Worm (Caenorhabditis elegans): ENCODE results near the gene lec-9.
A peak's percentile ranks its signal among the peaks of the same experiment; 100 is the strongest.

lec-9 gene

DNA sequence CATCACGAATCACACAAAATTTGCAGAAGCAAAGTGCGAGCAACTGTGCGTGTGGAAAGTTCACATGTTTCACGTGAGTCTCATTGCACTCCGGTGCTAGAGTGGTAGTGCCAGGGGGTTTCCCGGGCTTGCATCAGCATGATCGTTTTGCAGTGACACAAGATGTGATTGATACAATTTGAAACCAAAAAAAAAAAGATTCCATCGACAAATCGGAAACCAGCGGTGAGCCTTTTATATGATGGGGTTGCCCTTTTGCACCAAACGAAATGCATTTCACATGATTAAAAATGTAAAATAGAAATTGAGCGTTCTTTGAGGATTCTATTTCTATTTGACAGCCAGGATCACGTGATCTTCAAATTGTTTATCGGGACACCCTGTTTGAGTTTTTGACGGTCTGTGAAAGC, 36.0 kb downstream of the lec-9 start (continued):
- TF ChIP-seq lsl-1 (GFP tag; optimal IDR thresholded peaks at IDR 0.05) = no peak
- no peak for TF ChIP-seq snpc-1.1 (tag; optimal IDR thresholded peaks at IDR 0.05; ENCODE audit: insufficient read depth)
- no peak for TF ChIP-seq egl-18 (GFP tag; IDR thresholded peaks at IDR 0.05)
- no peak for TF ChIP-seq B0019.2 (GFP tag; conservative IDR thresholded peaks at IDR 0.05)
- no peak for TF ChIP-seq hsf-1 (GFP tag; IDR thresholded peaks at IDR 0.05)
- TF ChIP-seq let-526 (GFP tag; IDR thresholded peaks at IDR 0.05) = no peak
- no peak for TF ChIP-seq ztf-3 (GFP tag; optimal IDR thresholded peaks at IDR 0.05)
- TF ChIP-seq nhr-90 (tag; optimal IDR thresholded peaks at IDR 0.05) = peak; percentile 26
- no peak for TF ChIP-seq egl-44 (GFP tag; IDR thresholded peaks at IDR 0.05)
- no peak for TF ChIP-seq die-1 (tag; optimal IDR thresholded peaks at IDR 0.05)
- no peak for TF ChIP-seq lsy-27 (tag; optimal IDR thresholded peaks at IDR 0.05; ENCODE audit: borderline replicate concordance, insufficient read depth)
- no peak for TF ChIP-seq Y53F4B.3 (GFP tag; IDR thresholded peaks at IDR 0.05)
- TF ChIP-seq snpc-3.4 (tag; optimal IDR thresholded peaks at IDR 0.05) = no peak
- peak; percentile 15 for TF ChIP-seq attf-5 (GFP tag; optimal IDR thresholded peaks at IDR 0.05)
- TF ChIP-seq nfya-2 (GFP tag; IDR thresholded peaks at IDR 0.05) = no peak
- no peak for TF ChIP-seq ceh-27 (GFP tag; optimal IDR thresholded peaks at IDR 0.05)
- TF ChIP-seq attf-3 (GFP tag; conservative IDR thresholded peaks at IDR 0.05) = no peak
- no peak for TF ChIP-seq aptf-3 (GFP tag; IDR thresholded peaks at IDR 0.05)
- TF ChIP-seq ets-4 (GFP tag; optimal IDR thresholded peaks at IDR 0.05) = no peak
- TF ChIP-seq lin-40 (tag; optimal IDR thresholded peaks at IDR 0.05) = peak; percentile 57
- TF ChIP-seq B0035.1 (tag; optimal IDR thresholded peaks at IDR 0.05) = no peak
- TF ChIP-seq madf-6 (GFP tag; IDR thresholded peaks at IDR 0.05) = no peak
- TF ChIP-seq efl-1 (GFP tag; optimal IDR thresholded peaks at IDR 0.05) = no peak
- TF ChIP-seq ama-1 (optimal IDR thresholded peaks at IDR 0.05) = no peak
- TF ChIP-seq ama-1 (GFP tag; optimal IDR thresholded peaks at IDR 0.05) = no peak
- TF ChIP-seq C17E4.6 (GFP tag; IDR thresholded peaks at IDR 0.05) = no peak
- TF ChIP-seq cebp-1 (GFP tag; IDR thresholded peaks at IDR 0.05) = no peak
- TF ChIP-seq cebp-1 (tag; optimal IDR thresholded peaks at IDR 0.05) = no peak
- no peak for TF ChIP-seq ztf-25 (GFP tag; IDR thresholded peaks at IDR 0.05)
- no peak for TF ChIP-seq mes-4 (tag; optimal IDR thresholded peaks at IDR 0.05)
- 0 out of 2 replicates have a peak, but pooled peaks have one; percentile 25 for TF ChIP-seq pbrm-1 (GFP tag; IDR thresholded peaks at IDR 0.05)
- TF ChIP-seq F57A8.1 (GFP tag; optimal IDR thresholded peaks at IDR 0.05) = no peak
- TF ChIP-seq somi-1 (GFP tag; optimal IDR thresholded peaks at IDR 0.05) = peak; percentile 46
- TF ChIP-seq nfya-1 (tag; optimal IDR thresholded peaks at IDR 0.05; ENCODE audit: borderline replicate concordance, insufficient read depth) = no peak
- TF ChIP-seq F10E7.11 (tag; optimal IDR thresholded peaks at IDR 0.05) = no peak
- TF ChIP-seq tlf-1 (GFP tag; optimal IDR thresholded peaks at IDR 0.05) = no peak
- TF ChIP-seq athp-1 (tag; optimal IDR thresholded peaks at IDR 0.05) = no peak
- TF ChIP-seq ceh-100 (GFP tag; IDR thresholded peaks at IDR 0.05) = no peak
- no peak for TF ChIP-seq lir-1 (GFP tag; conservative IDR thresholded peaks at IDR 0.05)
- TF ChIP-seq zfh-2 (GFP tag; conservative IDR thresholded peaks at IDR 0.05) = no peak
- TF ChIP-seq T26A5.8 (tag; optimal IDR thresholded peaks at IDR 0.05) = no peak
- TF ChIP-seq rec-8 (tag; optimal IDR thresholded peaks at IDR 0.05) = no peak
- no peak for TF ChIP-seq Y67H2A.10 (GFP tag; conservative IDR thresholded peaks at IDR 0.05)
- TF ChIP-seq pha-4 (tag; optimal IDR thresholded peaks at IDR 0.05) = no peak
- TF ChIP-seq atf-7 (tag; optimal IDR thresholded peaks at IDR 0.05) = peak; percentile 86
- no peak for TF ChIP-seq T07F8.4 (tag; optimal IDR thresholded peaks at IDR 0.05)
- TF ChIP-seq nhr-179 (tag; optimal IDR thresholded peaks at IDR 0.05) = no peak
- TF ChIP-seq ztf-6 (GFP tag; IDR thresholded peaks at IDR 0.05) = no peak
- TF ChIP-seq bed-2 (GFP tag; IDR thresholded peaks at IDR 0.05) = no peak
